Worm (Caenorhabditis elegans) whole organism, dauer: ENCODE data around the gene dhhc-13.

ENCODE experiments used
- unc-62 ChIP-seq: sonication (generic microtip); optimal IDR thresholded peaks from 2 replicates; lab custom pipeline; 2017; ENCODE audit warnings: missing biosample characterization, missing genetic modification reagents, missing genetic modification characterization

The dhhc-13 gene

ce11 chrIV:5924241-5924640 lies 7.1 kb downstream of the dhhc-13 start:
- TF ChIP-seq unc-62 (GFP tag; lab: Kevin White, UChicago) = no peak

- TF ChIP-seq unc-62 (GFP tag; lab: Kevin White, UChicago) = no peak
Measured at ce11 chrIV:5926643-5927042, 9.5 kb downstream of the dhhc-13 start.

ce11 chrIV:5927805-5928204 lies 10.7 kb downstream of the dhhc-13 start:
- no peak for TF ChIP-seq unc-62 (GFP tag; lab: Kevin White, UChicago)

- TF ChIP-seq unc-62 (GFP tag; lab: Kevin White, UChicago) = no peak
Measured at ce11 chrIV:5928957-5929356, 11.8 kb downstream of the dhhc-13 start.

- no peak for TF ChIP-seq unc-62 (GFP tag; lab: Kevin White, UChicago)
Measured at ce11 chrIV:5930345-5930744, 13.2 kb downstream of the dhhc-13 start, which contains the start of gene lin-33. Gene lin-33 (plus strand): TSS chrIV:5930645.

- no peak for TF ChIP-seq unc-62 (GFP tag; lab: Kevin White, UChicago)
Measured at ce11 chrIV:5934046-5934445, 16.9 kb downstream of the dhhc-13 start, which contains the start of gene H32C10.1. Gene H32C10.1 (plus strand): TSS chrIV:5934346.

ce11 chrIV:5937106-5937505 lies 20.0 kb downstream of the dhhc-13 start:
- no peak for TF ChIP-seq unc-62 (GFP tag; lab: Kevin White, UChicago)

ce11 chrIV:5939122-5939521 lies 22.0 kb downstream of the dhhc-13 start, which contains the start of gene mcu-1:
Gene mcu-1 (minus strand): TSS chrIV:5939230.
- TF ChIP-seq unc-62 (GFP tag; lab: Kevin White, UChicago) = no peak

ce11 chrIV:5939908-5940307 lies 22.8 kb downstream of the dhhc-13 start:
- TF ChIP-seq unc-62 (GFP tag; lab: Kevin White, UChicago) = no peak

ce11 chrIV:5940608-5941007 lies 23.5 kb downstream of the dhhc-13 start:
- no peak for TF ChIP-seq unc-62 (GFP tag; lab: Kevin White, UChicago)

ce11 chrIV:5941236-5941976 lies 24.3 kb downstream of the dhhc-13 start, which contains the start of gene pfkb-1.2:
Gene pfkb-1.2 (plus strand): TSS chrIV:5941926.
- TF ChIP-seq unc-62 (GFP tag; lab: Kevin White, UChicago) = no peak

- no peak for TF ChIP-seq unc-62 (GFP tag; lab: Kevin White, UChicago)
Measured at ce11 chrIV:5944172-5944571, 27.0 kb downstream of the dhhc-13 start.

ce11 chrIV:5945455-5945854 lies 28.3 kb downstream of the dhhc-13 start:
- no peak for TF ChIP-seq unc-62 (GFP tag; lab: Kevin White, UChicago)

- no peak for TF ChIP-seq unc-62 (GFP tag; lab: Kevin White, UChicago)
Measured at ce11 chrIV:5946602-5947444, 29.7 kb downstream of the dhhc-13 start, which contains the start of gene inx-7. Gene inx-7 (minus strand): TSS chrIV:5946638.

- TF ChIP-seq unc-62 (GFP tag; lab: Kevin White, UChicago) = no peak
Measured at ce11 chrIV:5947555-5948151, 30.5 kb downstream of the dhhc-13 start, which contains the start of gene rps-25. Gene rps-25 (minus strand): TSS chrIV:5947605.

ce11 chrIV:5948712-5949111 lies 31.6 kb downstream of the dhhc-13 start:
- TF ChIP-seq unc-62 (GFP tag; lab: Kevin White, UChicago) = no peak
